Fruit fly (Drosophila melanogaster) S2 (cell line): ENCODE measurements around the gene hth.

Source experiments
- CG8478 ChIP-seq: fragments of >200 bp; optimal IDR thresholded peaks from 2 replicates; lab custom pipeline; 2018
- CTCF ChIP-seq, 2 experiments: fragments of >200 bp; optimal IDR thresholded peaks; 2 replicates each; lab custom pipeline; 2018

Gene hth

DNA sequence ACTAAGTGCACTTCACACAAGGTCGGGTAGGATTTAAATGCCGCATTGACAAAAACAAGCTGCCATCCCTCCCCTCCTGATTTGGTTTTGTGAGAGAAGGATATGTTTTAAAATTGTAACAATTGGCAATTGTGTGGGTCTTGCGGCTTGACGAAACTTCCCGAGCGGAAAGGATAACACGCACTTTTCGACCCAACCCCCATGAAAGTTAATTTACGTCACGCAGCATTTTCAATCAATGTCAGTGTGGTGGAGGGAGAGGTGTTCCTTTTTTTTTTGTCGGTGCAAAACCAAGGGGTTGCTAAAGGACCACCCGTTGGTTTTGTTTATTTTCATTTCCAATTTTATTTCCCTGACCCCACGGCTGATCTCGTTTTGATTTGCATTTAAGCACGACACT lies 80.2 kb downstream of the hth start:
- TF ChIP-seq CTCF (optimal IDR thresholded peaks at IDR 0.05; lab: Kevin White, UChicago) (no peak), CG8478 (lab: Kevin White, UChicago) (no peak)

DNA sequence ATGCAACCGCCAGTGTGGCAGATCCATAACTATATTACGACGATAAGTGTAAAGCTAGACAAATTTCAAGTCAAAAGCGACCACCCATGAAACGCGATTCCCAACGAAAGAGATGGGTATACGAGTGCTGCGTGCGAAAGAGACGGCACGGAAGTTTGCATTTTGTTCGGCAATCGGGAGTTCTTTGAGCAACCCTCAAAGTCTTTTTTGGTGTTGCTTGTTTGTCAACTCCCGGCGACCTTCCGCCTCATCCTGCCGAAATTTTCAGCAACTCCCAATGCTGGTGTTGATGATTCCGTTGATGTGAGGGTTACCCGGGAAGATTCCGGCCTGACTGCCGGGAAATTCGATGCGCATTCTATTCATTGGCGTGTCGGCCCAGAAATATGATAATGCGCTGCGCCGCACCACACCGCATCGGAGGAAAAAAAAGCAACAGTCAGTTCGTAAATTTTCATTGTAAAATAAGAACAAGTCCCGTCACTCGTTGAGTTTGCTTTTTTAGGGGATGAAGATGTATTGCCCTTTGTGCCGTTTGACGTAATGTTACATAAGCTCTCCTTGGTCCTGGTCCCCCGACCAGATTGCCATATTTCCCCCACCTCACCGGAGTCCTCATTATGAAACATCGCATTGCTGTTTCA lies 81.6 kb downstream of the hth start:
- TF ChIP-seq CTCF (optimal IDR thresholded peaks at IDR 0.05; lab: Kevin White, UChicago) (no peak), CG8478 (lab: Kevin White, UChicago) (no peak)

DNA sequence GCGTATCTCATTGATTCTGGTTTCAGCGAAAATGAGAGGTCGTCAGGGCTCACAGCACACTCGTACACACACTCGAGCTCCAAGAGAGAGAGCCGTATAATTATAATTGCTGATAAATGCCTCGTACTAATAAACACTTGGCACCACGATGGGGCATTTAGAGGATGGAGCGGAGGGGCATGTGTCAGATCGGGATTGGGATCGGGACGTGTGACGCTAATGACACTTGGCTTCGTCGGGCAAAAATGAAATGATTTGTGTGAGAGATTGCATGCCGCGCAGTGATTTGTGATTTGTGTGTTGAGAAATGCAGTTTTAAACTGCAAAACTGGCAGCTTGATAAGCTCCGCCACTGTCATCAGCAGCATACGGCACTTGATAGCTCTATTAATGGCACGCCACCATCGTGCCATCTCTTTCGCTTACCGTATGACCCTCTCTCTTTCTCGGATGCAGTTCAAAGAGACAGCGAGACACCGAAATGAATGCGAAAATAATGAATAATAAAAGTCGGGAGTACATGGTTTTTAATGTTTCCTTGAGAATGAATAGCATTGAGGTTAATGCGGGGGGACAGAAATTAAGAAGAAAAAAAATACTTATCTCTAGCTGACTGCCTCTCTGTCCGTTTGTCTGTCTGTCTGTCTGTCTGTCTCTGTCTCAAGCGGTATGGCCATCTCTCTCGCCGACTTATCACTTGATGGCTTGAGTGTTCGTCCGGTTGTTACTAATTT lies 82.3 kb downstream of the hth start:
- no peak for TF ChIP-seq CG8478 (lab: Kevin White, UChicago)

DNA sequence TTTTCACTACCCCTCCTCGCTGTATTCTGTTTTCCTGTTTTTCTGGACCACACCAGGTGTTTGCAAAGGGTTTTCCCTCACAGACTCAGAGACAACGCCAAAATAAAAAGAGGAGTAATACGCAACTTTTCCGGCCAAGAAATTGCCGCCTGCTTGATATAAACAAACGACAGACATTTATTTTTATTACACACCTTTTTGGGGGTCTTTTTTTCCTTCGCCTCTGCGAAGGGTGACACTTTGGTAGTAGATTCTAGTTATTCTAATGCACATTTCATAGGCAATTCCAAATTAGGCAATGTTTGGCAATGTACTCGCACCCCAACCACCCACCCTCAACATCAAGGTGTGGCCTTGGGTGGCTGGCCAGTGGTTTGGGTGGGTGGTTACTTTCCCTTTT lies 84.8 kb downstream of the hth start:
- no peak for TF ChIP-seq CTCF (optimal IDR thresholded peaks at IDR 0.05; lab: Kevin White, UChicago)
- TF ChIP-seq CG8478 (lab: Kevin White, UChicago): no peak

DNA sequence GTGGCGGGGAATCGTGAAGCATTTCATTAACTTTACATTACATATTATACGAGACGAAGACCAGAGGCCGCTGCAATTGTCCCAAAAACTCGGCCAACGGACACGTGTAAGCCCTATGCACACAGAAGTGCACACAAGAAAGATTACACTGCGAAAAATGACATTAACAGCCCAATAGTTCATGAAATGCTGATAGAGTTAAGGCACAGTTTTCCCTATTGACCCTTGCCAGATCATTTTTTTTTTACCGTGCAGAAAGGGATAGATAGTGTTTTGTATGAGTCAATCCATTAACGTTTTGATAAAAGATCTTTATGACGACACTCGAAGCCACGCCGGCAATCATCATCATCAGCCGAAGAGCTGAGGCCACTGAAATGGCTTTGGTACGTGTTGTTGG lies 85.8 kb downstream of the hth start:
- TF ChIP-seq CG8478 (lab: Kevin White, UChicago) (no peak), CTCF (optimal IDR thresholded peaks at IDR 0.05; lab: Kevin White, UChicago) (no peak)

DNA sequence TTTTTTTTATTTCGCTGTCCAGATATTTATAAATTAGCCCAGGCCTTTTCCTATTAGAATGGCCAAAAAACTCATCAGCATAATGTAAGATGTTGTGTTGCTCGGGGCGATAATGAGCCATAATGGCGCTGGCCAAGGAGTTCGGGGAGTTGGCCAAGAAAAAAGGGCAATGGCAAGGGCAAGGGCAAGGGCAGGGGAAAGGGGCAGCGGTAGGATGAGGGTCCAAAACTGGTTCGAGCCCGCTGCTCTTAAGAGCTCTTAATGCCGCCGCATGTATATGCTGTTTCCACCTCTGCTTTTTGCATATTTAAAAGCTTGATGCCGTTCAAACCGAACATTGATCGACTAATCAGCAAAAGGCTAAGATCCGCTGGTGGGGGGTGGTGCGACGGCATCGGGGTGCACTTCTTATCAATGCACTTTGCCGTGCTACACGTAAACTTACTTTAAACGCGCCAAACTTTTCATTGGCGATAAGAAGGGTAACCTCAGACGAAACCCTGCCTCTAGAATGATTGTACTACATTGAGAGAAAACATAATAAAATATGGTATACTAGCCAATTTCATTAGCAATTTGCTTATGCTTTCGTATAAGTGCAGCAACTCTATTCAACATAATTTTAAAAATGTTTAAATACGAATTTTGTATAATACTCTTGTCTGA lies 88.2 kb downstream of the hth start:
- no peak for TF ChIP-seq CG8478 (lab: Kevin White, UChicago)
- TF ChIP-seq CTCF (optimal IDR thresholded peaks at IDR 0.05; lab: Kevin White, UChicago): no peak

DNA sequence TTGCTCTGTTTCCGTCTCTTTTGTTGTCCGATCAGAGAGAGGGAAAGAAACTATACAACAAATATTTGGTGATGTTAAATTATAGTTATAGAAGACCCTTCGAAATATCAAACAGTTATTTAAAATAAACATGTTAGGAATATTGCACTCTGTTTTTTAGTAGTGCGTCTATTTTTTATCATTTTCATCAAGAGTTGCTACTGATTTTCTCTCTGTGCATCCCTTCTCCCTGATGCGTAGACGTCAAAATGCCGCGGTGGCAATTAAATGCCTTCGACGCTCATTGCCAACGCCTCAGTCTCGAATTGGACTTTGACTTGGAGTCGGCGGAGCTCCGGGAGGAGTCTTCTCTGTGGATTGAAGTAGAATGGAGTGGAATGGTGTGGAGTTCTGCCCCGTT lies 89.2 kb downstream of the hth start:
- TF ChIP-seq CG8478 (lab: Kevin White, UChicago): no peak

DNA sequence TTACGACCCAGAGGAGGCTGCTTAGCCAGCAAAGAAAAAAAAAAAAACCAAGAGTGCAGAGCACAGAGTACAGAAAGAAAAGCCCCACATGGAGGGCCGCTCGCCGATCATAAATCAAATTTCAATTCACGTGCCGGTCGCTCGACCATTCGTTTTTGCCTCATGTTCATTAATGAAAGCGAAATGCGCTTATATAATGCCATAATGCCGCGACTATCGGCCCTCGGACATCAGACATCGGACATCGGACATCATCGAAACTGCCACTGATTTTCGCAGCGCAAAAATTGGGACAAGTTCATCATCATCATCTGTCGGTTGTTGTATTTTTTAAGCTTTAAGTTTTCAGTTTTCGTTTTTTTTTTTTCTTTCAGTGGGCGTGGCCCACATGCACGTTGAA lies 91.7 kb downstream of the hth start:
- TF ChIP-seq CTCF (optimal IDR thresholded peaks at IDR 0.05; lab: Kevin White, UChicago) (no peak), CG8478 (lab: Kevin White, UChicago) (no peak)

DNA sequence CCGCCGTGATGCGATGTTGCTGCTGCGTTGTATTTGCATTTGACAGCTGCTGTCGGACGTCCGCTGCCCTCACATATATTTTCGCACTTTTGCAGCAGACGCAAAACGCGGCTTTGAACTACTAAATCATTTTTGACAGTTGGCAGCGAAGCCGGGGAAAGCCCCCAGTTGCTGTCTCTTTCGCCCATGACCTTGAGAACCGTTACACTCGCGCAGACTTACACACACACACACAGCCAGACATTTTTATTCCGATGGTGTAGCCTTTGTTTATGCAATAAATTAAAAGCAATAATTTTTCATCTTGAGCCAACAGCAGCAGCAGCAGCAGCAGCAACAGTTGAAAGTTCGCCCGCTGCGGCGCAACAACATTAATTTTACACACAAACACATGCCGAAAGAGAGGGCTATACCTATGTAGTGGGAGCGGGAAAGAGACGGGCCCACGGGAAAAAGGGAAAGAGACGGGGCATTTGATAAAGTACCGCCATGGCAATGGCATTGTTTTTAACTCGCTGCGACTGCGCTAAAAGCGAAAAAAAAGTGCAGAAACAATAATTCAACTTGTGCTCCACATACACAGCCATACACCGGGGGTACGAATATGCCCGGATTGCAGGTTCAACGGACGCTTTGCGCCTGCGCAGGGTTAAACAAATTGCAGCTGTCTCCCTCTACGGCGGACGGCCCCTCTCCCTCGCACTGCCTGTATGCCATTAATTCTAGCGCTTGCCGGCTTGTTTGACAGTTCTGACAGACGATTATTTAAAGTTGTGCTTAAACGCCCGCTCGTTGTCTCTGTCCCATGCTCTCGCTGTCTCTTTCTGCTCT lies 92.9 kb downstream of the hth start:
- TF ChIP-seq CTCF (optimal IDR thresholded peaks at IDR 0.05; lab: Kevin White, UChicago) (no peak), CG8478 (lab: Kevin White, UChicago) (no peak)

DNA sequence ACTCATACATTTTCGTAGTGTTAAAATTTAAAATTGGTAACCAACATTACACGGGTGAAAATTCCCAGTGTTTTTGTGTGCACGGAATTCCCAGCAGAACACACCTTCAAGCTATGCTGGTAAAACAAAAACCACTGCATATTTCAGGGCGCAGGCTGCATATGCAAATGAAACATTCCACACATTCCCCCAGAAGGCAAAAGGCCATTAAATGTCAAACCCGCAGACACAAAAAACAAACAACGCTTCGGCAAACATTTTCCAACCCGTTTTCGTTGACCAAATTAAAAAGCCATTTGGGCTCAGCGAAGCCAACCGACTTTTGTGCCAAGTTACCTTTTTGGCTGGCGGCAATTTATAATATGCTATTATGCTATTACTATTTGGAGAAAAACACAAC lies 95.3 kb downstream of the hth start:
- no peak for TF ChIP-seq CTCF (optimal IDR thresholded peaks at IDR 0.05; lab: Kevin White, UChicago)
- TF ChIP-seq CG8478 (lab: Kevin White, UChicago): no peak

DNA sequence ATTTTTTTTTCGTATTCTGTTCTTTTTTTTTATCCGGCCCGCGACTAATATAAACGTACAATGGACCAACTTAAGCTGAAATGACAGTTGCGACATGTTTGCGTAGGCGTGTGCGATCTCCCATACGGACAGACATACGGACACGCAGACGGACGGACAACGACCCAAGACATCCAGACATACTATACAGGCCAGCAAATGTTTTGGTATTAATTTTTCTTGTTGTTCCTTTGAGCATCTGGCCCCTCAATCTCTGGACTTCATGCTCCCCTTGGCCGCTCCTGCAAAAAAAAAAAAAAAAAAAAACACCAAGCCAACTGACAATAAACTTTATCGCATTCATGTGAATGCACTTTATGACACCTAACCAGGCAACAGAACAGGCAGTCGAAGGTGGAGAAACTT lies 99.8 kb downstream of the hth start:
- no peak for TF ChIP-seq CG8478 (lab: Kevin White, UChicago)
- no peak for TF ChIP-seq CTCF (optimal IDR thresholded peaks at IDR 0.05; lab: Kevin White, UChicago)

DNA sequence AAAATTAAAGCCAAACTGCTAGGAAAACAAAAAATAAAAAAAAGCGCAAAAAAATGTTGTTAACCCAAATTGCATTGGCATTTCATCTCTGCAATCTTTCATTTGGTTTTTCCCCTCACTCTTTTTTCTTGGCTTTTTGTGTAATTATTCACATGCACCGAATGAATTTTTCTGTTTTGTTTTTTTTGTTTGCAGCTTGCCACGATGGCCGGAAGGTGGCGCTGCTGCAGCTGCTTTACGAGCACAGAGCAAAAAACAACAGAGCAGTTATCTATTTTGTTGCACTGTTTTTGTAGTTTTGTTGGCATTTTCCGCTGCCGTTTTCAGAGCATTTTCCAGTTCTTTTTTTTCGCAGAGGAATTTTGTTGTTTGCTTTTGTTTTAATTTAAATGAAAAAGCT lies 100.6 kb downstream of the hth start:
- TF ChIP-seq CG8478 (lab: Kevin White, UChicago): no peak
- TF ChIP-seq CTCF (optimal IDR thresholded peaks at IDR 0.05; lab: Kevin White, UChicago): peak; percentile 75 to 84

DNA sequence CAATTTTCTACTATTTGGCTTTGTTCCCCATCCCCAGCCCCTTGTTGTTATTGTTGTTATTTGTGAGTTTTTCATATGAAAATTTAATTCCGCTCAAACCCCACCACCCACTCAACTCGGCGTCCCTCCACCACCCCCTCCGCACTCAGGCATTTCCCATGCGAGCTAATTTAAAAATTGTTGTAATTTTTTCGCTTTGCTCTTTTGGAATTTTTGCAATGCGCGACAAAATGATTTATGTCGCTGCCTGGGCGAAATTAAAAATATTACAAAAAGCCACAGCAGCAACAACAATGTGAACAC lies 101.6 kb downstream of the hth start:
- TF ChIP-seq CG8478 (lab: Kevin White, UChicago) (no peak), CTCF (optimal IDR thresholded peaks at IDR 0.05; lab: Kevin White, UChicago) (no peak)

DNA sequence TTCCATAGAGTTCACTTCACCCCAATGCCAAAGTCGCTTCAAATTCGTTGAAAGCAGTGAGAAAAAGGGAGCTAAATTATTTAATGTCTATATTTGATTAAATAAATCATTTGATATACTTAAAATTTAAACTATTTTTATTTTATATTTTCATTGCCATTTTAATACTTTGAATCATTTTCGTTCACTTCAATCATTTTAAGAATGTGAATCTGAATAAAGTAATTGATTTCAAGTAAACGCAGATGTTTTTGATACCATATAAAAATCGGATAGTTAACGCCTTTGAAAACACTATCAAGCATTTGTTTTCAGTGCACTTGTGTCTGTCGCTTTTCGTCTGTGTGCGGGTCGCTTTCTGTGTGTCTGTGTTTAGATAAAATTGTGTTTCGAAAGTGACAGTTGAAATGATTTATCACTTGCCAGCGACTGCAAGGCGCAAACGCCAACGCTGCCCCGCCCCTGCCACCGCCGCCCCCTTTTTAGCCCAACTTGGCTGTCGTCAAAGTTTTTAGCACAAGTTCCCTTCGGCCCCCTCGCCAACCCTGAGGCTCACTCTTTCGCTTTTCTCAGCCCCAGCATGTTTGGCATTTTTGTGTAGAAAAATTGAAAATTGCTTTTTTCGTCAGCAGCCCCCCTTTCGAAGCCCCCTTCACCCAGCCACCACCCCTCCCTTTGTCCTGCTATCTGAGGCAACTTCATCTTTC lies 102.1 kb downstream of the hth start:
- no peak for TF ChIP-seq CTCF (optimal IDR thresholded peaks at IDR 0.05; lab: Kevin White, UChicago)
- TF ChIP-seq CG8478 (lab: Kevin White, UChicago): no peak
